Worm (Caenorhabditis elegans) whole organism, mixed stage, embryonic: Measurements from ENCODE around the gene F31D5.7.

Source experiments
- M03D4.4 ChIP-seq: sonication (generic microtip); optimal IDR thresholded peaks from 2 replicates; lab custom pipeline; 2017; ENCODE audit warnings: mild to moderate bottlenecking, missing genetic modification characterization, missing compliant biosample characterization
- bed-3 ChIP-seq: fragments of 200-800 bp; sonication (Bioruptor generic); optimal IDR thresholded peaks from 3 replicates; lab custom pipeline; 2018; ENCODE audit warnings: mild to moderate bottlenecking, missing genetic modification characterization, moderate library complexity, missing compliant biosample characterization
- blmp-1 ChIP-seq: fragments of 150-350 bp; optimal IDR thresholded peaks from 2 replicates; lab custom pipeline; 2014; ENCODE audit warnings: missing biosample characterization, missing genetic modification characterization
- ceh-39 ChIP-seq: fragments of 150-350 bp; optimal IDR thresholded peaks from 2 replicates; lab custom pipeline; 2014; ENCODE audit warnings: missing biosample characterization, missing genetic modification characterization
- ceh-43 ChIP-seq: fragments of 200-800 bp; sonication (Bioruptor generic); optimal IDR thresholded peaks from 2 replicates; lab custom pipeline; 2018; ENCODE audit warnings: mild to moderate bottlenecking, missing genetic modification characterization, moderate library complexity, missing compliant biosample characterization
- ces-1 ChIP-seq: fragments of 150-350 bp; optimal IDR thresholded peaks from 2 replicates; lab custom pipeline; 2014; ENCODE audit warnings: missing biosample characterization, missing genetic modification reagents, missing genetic modification characterization
- drap-1 ChIP-seq: fragments of 200-800 bp; sonication (Bioruptor generic); optimal IDR thresholded peaks from 3 replicates; lab custom pipeline; 2018; ENCODE audit warnings: mild to moderate bottlenecking, missing genetic modification characterization, missing compliant biosample characterization
- elt-1 ChIP-seq: sonication (generic microtip); optimal IDR thresholded peaks from 2 replicates; lab custom pipeline; 2017; ENCODE audit warnings: missing genetic modification characterization, mild to moderate bottlenecking, missing compliant biosample characterization, antibody characterized with exemption, moderate library complexity, borderline replicate concordance; ENCODE audit not compliant: insufficient read depth
- elt-3 ChIP-seq: fragments of 150-350 bp; optimal IDR thresholded peaks from 2 replicates; lab custom pipeline; 2014; ENCODE audit warnings: missing biosample characterization, missing genetic modification characterization
- flh-1 ChIP-seq: fragments of 200-800 bp; sonication (Bioruptor generic); optimal IDR thresholded peaks from 2 replicates; lab custom pipeline; 2018; ENCODE audit warnings: mild to moderate bottlenecking, missing genetic modification characterization, moderate library complexity, missing compliant biosample characterization
- ham-2 ChIP-seq: fragments of 200-800 bp; sonication (Bioruptor generic); optimal IDR thresholded peaks from 2 replicates; lab custom pipeline; 2018; ENCODE audit warnings: mild to moderate bottlenecking, missing genetic modification characterization, missing compliant biosample characterization
- hlh-1 ChIP-seq: fragments of 150-350 bp; optimal IDR thresholded peaks from 2 replicates; lab custom pipeline; 2014; ENCODE audit warnings: missing biosample characterization, missing genetic modification reagents, missing genetic modification characterization
- lin-13 ChIP-seq: fragments of 150-350 bp; optimal IDR thresholded peaks from 2 replicates; lab custom pipeline; 2014; ENCODE audit warnings: missing biosample characterization, missing genetic modification characterization
- lin-32 ChIP-seq: fragments of 200-800 bp; sonication (Bioruptor generic); optimal IDR thresholded peaks from 2 replicates; lab custom pipeline; 2018; ENCODE audit warnings: mild to moderate bottlenecking, missing genetic modification characterization, missing compliant biosample characterization
- lsy-2 ChIP-seq: fragments of 150-350 bp; optimal IDR thresholded peaks from 2 replicates; lab custom pipeline; 2014; ENCODE audit warnings: missing biosample characterization, missing genetic modification characterization
- mab-5 ChIP-seq: fragments of 150-350 bp; optimal IDR thresholded peaks from 2 replicates; lab custom pipeline; 2014; ENCODE audit warnings: missing biosample characterization, missing genetic modification characterization
- mep-1 ChIP-seq: fragments of 150-350 bp; optimal IDR thresholded peaks from 2 replicates; lab custom pipeline; 2017; ENCODE audit warnings: missing biosample characterization, missing genetic modification reagents, missing genetic modification characterization, inconsistent platforms
- mls-2 ChIP-seq: sonication (generic microtip); optimal IDR thresholded peaks from 2 replicates; lab custom pipeline; 2016; ENCODE audit warnings: mild to moderate bottlenecking, missing genetic modification characterization, moderate library complexity, missing compliant biosample characterization
- nhr-12 ChIP-seq: fragments of 150-350 bp; optimal IDR thresholded peaks from 2 replicates; lab custom pipeline; 2014; ENCODE audit warnings: missing biosample characterization, missing genetic modification characterization
- nhr-2 ChIP-seq: fragments of 150-350 bp; optimal IDR thresholded peaks from 2 replicates; lab custom pipeline; 2014; ENCODE audit warnings: missing biosample characterization, missing genetic modification characterization
- nhr-237 ChIP-seq: fragments of 150-350 bp; optimal IDR thresholded peaks from 2 replicates; lab custom pipeline; 2014; ENCODE audit warnings: missing biosample characterization, missing genetic modification characterization
- nhr-28 ChIP-seq: fragments of 150-350 bp; optimal IDR thresholded peaks from 2 replicates; lab custom pipeline; 2014; ENCODE audit warnings: missing biosample characterization, missing genetic modification characterization
- nhr-76 ChIP-seq: sonication (generic microtip); optimal IDR thresholded peaks from 2 replicates; lab custom pipeline; 2017; ENCODE audit warnings: missing biosample characterization, missing genetic modification characterization
- pha-4 ChIP-seq: fragments of 150-350 bp; optimal IDR thresholded peaks from 2 replicates; lab custom pipeline; 2018; ENCODE audit warnings: missing biosample characterization, missing genetic modification reagents, missing genetic modification characterization
- sem-2 ChIP-seq: fragments of 200-800 bp; sonication (Bioruptor generic); optimal IDR thresholded peaks from 2 replicates; lab custom pipeline; 2018; ENCODE audit warnings: mild to moderate bottlenecking, missing genetic modification characterization, missing compliant biosample characterization
- sptf-1 ChIP-seq: sonication (generic microtip); optimal IDR thresholded peaks from 2 replicates; lab custom pipeline; 2017; ENCODE audit warnings: mild to moderate bottlenecking, missing genetic modification characterization, moderate library complexity, missing compliant biosample characterization
- tbx-8 ChIP-seq: fragments of 200-800 bp; sonication (Bioruptor generic); optimal IDR thresholded peaks from 2 replicates; lab custom pipeline; 2018; ENCODE audit warnings: mild to moderate bottlenecking, missing genetic modification characterization, moderate library complexity, missing compliant biosample characterization
- unc-120 ChIP-seq: sonication (generic microtip); optimal IDR thresholded peaks from 2 replicates; lab custom pipeline; 2017; ENCODE audit warnings: missing genetic modification characterization, missing compliant biosample characterization; ENCODE audit not compliant: poor library complexity, severe bottlenecking
- unc-62 ChIP-seq: fragments of 150-350 bp; optimal IDR thresholded peaks from 2 replicates; lab custom pipeline; 2014; ENCODE audit warnings: missing biosample characterization, missing genetic modification reagents, missing genetic modification characterization
- zip-8 ChIP-seq: fragments of 150-350 bp; optimal IDR thresholded peaks from 2 replicates; lab custom pipeline; 2014; ENCODE audit warnings: missing biosample characterization, missing genetic modification characterization
- ztf-11 ChIP-seq: fragments of 150-350 bp; optimal IDR thresholded peaks from 2 replicates; lab custom pipeline; 2014; ENCODE audit warnings: missing biosample characterization, missing genetic modification characterization

F31D5.7 gene

DNA sequence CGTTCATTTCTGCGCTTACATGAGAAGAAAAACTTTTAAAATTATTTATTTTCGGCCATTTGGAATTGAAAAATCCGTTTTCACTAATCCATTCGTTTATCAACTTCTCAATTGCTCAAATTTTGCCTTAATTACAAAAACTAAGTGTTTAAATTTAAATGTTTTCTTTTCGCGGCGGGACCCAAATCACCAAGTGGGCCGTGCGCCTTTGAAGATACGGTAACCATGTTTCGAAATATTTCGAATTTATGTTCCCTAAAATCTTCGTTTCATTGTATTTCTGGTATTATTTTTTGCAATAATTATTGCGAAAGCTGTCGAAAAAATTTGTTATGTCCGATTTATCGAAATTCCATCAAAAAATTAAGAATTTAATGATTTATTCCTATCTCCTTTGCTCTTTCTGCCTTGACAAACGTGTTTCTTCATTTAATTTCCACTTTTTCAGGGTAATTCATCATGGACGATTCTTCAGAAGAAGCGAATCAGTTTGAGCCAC lies 15.4 kb downstream of the F31D5.7 start, which contains the start of gene C16A11.4:
Gene C16A11.4 (plus strand): TSS at position 449 of the 499 bp plus-strand sequence.
- TF ChIP-seq ceh-43 (no peak), hlh-1 (tag; lab: Kevin White, UChicago) (no peak), nhr-12 (tag; lab: Kevin White, UChicago) (no peak), ztf-11 (tag; lab: Kevin White, UChicago) (no peak), elt-1 (no peak), nhr-2 (no peak), ces-1 (GFP tag; lab: Kevin White, UChicago) (no peak), blmp-1 (tag; lab: Kevin White, UChicago) (no peak), nhr-237 (no peak), unc-120 (tag; lab: Kevin White, UChicago) (no peak), sptf-1 (tag; lab: Kevin White, UChicago) (no peak), mls-2 (no peak), zip-8 (tag; lab: Kevin White, UChicago) (no peak), lsy-2 (tag; lab: Kevin White, UChicago) (no peak), ceh-39 (no peak), nhr-28 (tag; lab: Kevin White, UChicago) (no peak)

ce11 chrII:4228112-4228770 lies 17.0 kb downstream of the F31D5.7 start:
- TF ChIP-seq lin-13 (tag; lab: Kevin White, UChicago) (no peak), zip-8 (tag; lab: Kevin White, UChicago) (no peak), bed-3 (GFP tag; lab: Kevin White, UChicago) (no peak), flh-1 (no peak), lin-32 (GFP tag; lab: Kevin White, UChicago) (no peak), sem-2 (GFP tag; lab: Kevin White, UChicago) (no peak), ceh-43 (no peak), mep-1 (tag; lab: Kevin White, UChicago) (no peak), mls-2 (no peak), elt-1 (no peak)

DNA sequence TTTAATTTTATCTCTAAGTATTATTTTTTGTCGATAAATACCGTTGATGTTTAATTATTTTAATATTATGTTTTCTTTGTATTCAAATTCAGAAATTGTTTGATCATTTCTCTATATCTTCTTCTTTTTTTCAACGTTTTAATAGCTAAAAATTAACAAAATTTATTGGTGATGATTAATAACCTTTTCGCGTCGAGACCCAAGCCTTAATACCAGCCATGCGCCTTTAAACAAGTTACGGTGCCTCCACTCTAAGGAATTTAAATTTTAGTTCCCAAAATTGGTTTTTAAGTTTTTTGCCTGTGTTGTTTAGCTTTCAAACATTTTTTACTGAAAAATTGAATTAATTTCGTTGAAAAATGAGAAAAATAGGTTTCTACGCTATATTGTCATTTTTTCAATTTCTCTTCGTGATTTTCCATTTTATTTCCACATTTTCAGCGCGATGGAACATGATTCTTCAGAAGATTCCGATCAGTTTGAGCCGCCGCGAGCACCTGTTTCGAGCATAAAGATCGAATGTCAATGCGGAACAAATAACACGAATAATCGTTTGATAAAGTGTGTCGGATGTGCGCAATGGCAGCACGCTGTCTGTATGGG lies 18.0 kb downstream of the F31D5.7 start, which contains the start of gene C16A11.3:
Gene C16A11.3 (plus strand): TSS at position 440 of the 603 bp plus-strand sequence.
- TF ChIP-seq ham-2, result no peak
- no peak for TF ChIP-seq unc-62
- no peak for TF ChIP-seq drap-1 (GFP tag; lab: Kevin White, UChicago)
- TF ChIP-seq nhr-76 (tag; lab: Kevin White, UChicago), result no peak
- no peak for TF ChIP-seq mab-5 (tag; lab: Kevin White, UChicago)
- no peak for TF ChIP-seq elt-1
- TF ChIP-seq elt-3 (tag; lab: Kevin White, UChicago), result no peak
- TF ChIP-seq mep-1 (tag; lab: Kevin White, UChicago), result no peak
- TF ChIP-seq mls-2, result no peak
- no peak for TF ChIP-seq lin-13 (tag; lab: Kevin White, UChicago)
- no peak for TF ChIP-seq ztf-11 (tag; lab: Kevin White, UChicago)

- TF ChIP-seq lin-32 (GFP tag; lab: Kevin White, UChicago) (no peak), nhr-2 (no peak), drap-1 (GFP tag; lab: Kevin White, UChicago) (no peak), ceh-43 (no peak), bed-3 (GFP tag; lab: Kevin White, UChicago) (no peak), nhr-76 (tag; lab: Kevin White, UChicago) (no peak), pha-4 (tag; lab: Kevin White, UChicago) (no peak), lin-13 (tag; lab: Kevin White, UChicago) (no peak), tbx-8 (no peak), M03D4.4 (tag; lab: Kevin White, UChicago) (no peak), sem-2 (GFP tag; lab: Kevin White, UChicago) (no peak), mab-5 (tag; lab: Kevin White, UChicago) (no peak)
- TF ChIP-seq, all 35 proteins: peak for 0
These were observed 19.7 kb downstream of the F31D5.7 start, which contains the start of gene C16A11.10 for ce11 chrII:4230816-4231435. TSS of gene C16A11.10 (plus strand) at chrII:4231385.
